Worm (Caenorhabditis elegans) whole organism, L1 larva: ENCODE results near the gene K09E2.3.

Experiments
- C34B4.2 ChIP-seq: sonication (generic microtip); optimal IDR thresholded peaks from 2 replicates; lab custom pipeline; 2017; ENCODE audit warnings: mild to moderate bottlenecking, missing genetic modification characterization, missing compliant biosample characterization
- F16B12.6 ChIP-seq: fragments of 150-350 bp; optimal IDR thresholded peaks from 2 replicates; lab custom pipeline; 2014; ENCODE audit warnings: missing biosample characterization, missing genetic modification characterization
- aly-2 ChIP-seq: fragments of 150-350 bp; optimal IDR thresholded peaks from 2 replicates; lab custom pipeline; 2014; ENCODE audit warnings: missing biosample characterization, missing genetic modification characterization
- egl-27 ChIP-seq, 2 experiments: fragments of 150-350 bp in 1 of 2; sonication (generic microtip); optimal IDR thresholded peaks; 3 replicates each; lab custom pipeline; 2017 to 2018; ENCODE audit warnings: missing biosample characterization in 2 of 2, missing genetic modification characterization in 2 of 2, missing genetic modification reagents in 2 of 2
- lin-39 ChIP-seq: fragments of 150-350 bp; optimal IDR thresholded peaks from 2 replicates; lab custom pipeline; 2014; ENCODE audit warnings: missing biosample characterization, missing genetic modification reagents, missing genetic modification characterization
- pqm-1 ChIP-seq: sonication (generic microtip); optimal IDR thresholded peaks from 3 replicates; lab custom pipeline; 2017; ENCODE audit warnings: missing biosample characterization, missing genetic modification characterization
- sox-4 ChIP-seq: sonication (generic microtip); optimal IDR thresholded peaks from 2 replicates; lab custom pipeline; 2016; ENCODE audit warnings: missing genetic modification characterization, missing compliant biosample characterization

DNA sequence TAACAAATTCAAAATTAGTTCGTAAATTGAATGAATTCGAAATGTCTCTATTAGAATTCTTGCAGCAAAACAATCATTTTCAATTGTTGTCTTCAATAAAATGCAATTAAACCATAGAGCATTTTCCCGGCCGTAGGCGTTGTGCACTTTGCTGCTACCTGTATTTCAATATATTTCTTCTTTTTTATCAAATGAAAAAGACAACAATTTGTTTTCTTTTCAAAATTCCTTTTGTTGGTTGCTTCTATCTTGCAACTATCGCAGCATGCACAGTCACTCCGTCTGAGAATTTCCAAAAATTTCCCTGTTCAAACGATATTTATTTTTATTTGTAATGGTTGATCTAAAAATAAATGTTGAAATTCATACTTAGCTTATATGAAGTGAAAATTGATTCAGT is 2.3 kb downstream of the K09E2.3 start:
- TF ChIP-seq egl-27 (tag; optimal IDR thresholded peaks at IDR 0.05; lab: Kevin White, UChicago), result no peak
- TF ChIP-seq pqm-1 (tag; lab: Kevin White, UChicago), result no peak
- TF ChIP-seq C34B4.2 (tag; lab: Kevin White, UChicago), result no peak
- TF ChIP-seq aly-2 (tag; lab: Kevin White, UChicago), result no peak
- TF ChIP-seq lin-39 (tag; lab: Kevin White, UChicago), result no peak
- no peak for TF ChIP-seq F16B12.6 (tag; lab: Kevin White, UChicago)
- TF ChIP-seq sox-4, result no peak
